Worm (Caenorhabditis elegans) whole organism, L3 larva: ENCODE results near the gene T13C2.2.

Source experiments
- aly-2 ChIP-seq: fragments of 150-350 bp; optimal IDR thresholded peaks from 2 replicates; lab custom pipeline; 2014; ENCODE audit warnings: missing biosample characterization, missing genetic modification characterization
- fkh-10 ChIP-seq: sonication (generic microtip); optimal IDR thresholded peaks from 2 replicates; lab custom pipeline; 2017; ENCODE audit warnings: missing biosample characterization, missing genetic modification reagents, missing genetic modification characterization
- fos-1 ChIP-seq: fragments of 150-350 bp; optimal IDR thresholded peaks from 2 replicates; lab custom pipeline; 2014; ENCODE audit warnings: missing biosample characterization, missing genetic modification characterization
- nhr-77 ChIP-seq: fragments of 150-350 bp; optimal IDR thresholded peaks from 2 replicates; lab custom pipeline; 2014; ENCODE audit warnings: missing biosample characterization, missing genetic modification characterization
- pqm-1 ChIP-seq: fragments of 150-350 bp; optimal IDR thresholded peaks from 2 replicates; lab custom pipeline; 2017; ENCODE audit warnings: missing biosample characterization, missing genetic modification characterization, inconsistent platforms
- sea-2 ChIP-seq: fragments of 150-350 bp; sonication (generic microtip); optimal IDR thresholded peaks from 4 replicates; lab custom pipeline; 2014; ENCODE audit warnings: missing biosample characterization, missing genetic modification reagents, missing genetic modification characterization
- skn-1 ChIP-seq: fragments of 150-350 bp; optimal IDR thresholded peaks from 2 replicates; lab custom pipeline; 2014; ENCODE audit warnings: missing biosample characterization, missing genetic modification characterization
- unc-62 ChIP-seq: fragments of 150-350 bp; sonication (generic microtip); optimal IDR thresholded peaks from 4 replicates; lab custom pipeline; 2014; ENCODE audit warnings: missing biosample characterization, missing genetic modification reagents, missing genetic modification characterization

ce11 chrII:6832207-6832606, 40.2 kb downstream of the T13C2.2 start:
- no peak for TF ChIP-seq aly-2 (tag; lab: Kevin White, UChicago)
- TF ChIP-seq skn-1 (tag; lab: Kevin White, UChicago): no peak
- TF ChIP-seq nhr-77 (tag; lab: Kevin White, UChicago): no peak
- TF ChIP-seq pqm-1 (tag; lab: Kevin White, UChicago): no peak
- TF ChIP-seq fkh-10 (GFP tag; lab: Kevin White, UChicago): peak; percentile 14
- no peak for TF ChIP-seq fos-1 (tag; lab: Kevin White, UChicago)
- TF ChIP-seq sea-2 (GFP tag; lab: Kevin White, UChicago): no peak
- no peak for TF ChIP-seq unc-62
